Worm (Caenorhabditis elegans) whole organism, L4 larva: ENCODE results near the gene F17E9.2.
A peak's percentile ranks its signal among the peaks of the same experiment; 100 is the strongest.

Experiments
- D1046.2 ChIP-seq: fragments of 200-800 bp; sonication (Bioruptor generic); IDR thresholded peaks from 2 replicates; pipeline ENCODE4 v1.3.6; 2022; ENCODE audit warnings: missing genetic modification characterization, missing compliant biosample characterization
- F26F4.8 ChIP-seq: fragments of 200-800 bp; sonication (Bioruptor generic); conservative IDR thresholded peaks from 2 replicates; pipeline ENCODE4 v1.3.6; 2022; ENCODE audit warnings: missing genetic modification characterization, missing compliant biosample characterization
- F37D6.2 ChIP-seq: sonication (generic microtip); optimal IDR thresholded peaks from 2 replicates; lab custom pipeline; 2016; ENCODE audit warnings: mild to moderate bottlenecking, missing genetic modification characterization, missing compliant biosample characterization
- T26A8.4 ChIP-seq: fragments of 200-800 bp; sonication (Bioruptor generic); IDR thresholded peaks from 2 replicates; pipeline ENCODE4 v1.3.6; 2022; ENCODE audit warnings: missing genetic modification characterization, missing compliant biosample characterization
- Y105C5A.15 ChIP-seq: fragments of 200-800 bp; sonication (Bioruptor generic); IDR thresholded peaks from 2 replicates; pipeline ENCODE4 v1.3.6; 2022; ENCODE audit warnings: missing genetic modification characterization, missing compliant biosample characterization
- Y75B8A.6 ChIP-seq: fragments of 200-800 bp; sonication (Bioruptor generic); IDR thresholded peaks from 2 replicates; pipeline ENCODE4 v1.3.6; 2022; ENCODE audit warnings: missing genetic modification reagents, missing genetic modification characterization, missing compliant biosample characterization
- ceh-20 ChIP-seq: fragments of 200-800 bp; sonication (Bioruptor generic); IDR thresholded peaks from 2 replicates; pipeline ENCODE4 v1.3.6; 2022; ENCODE audit warnings: missing genetic modification reagents, missing genetic modification characterization, missing compliant biosample characterization
- ceh-44 ChIP-seq: fragments of 200-800 bp; sonication (Bioruptor generic); IDR thresholded peaks from 2 replicates; pipeline ENCODE4 v1.3.6; 2022; ENCODE audit warnings: missing genetic modification reagents, missing genetic modification characterization, missing compliant biosample characterization
- cey-2 ChIP-seq: sonication (generic microtip); optimal IDR thresholded peaks from 3 replicates; lab custom pipeline; 2017; ENCODE audit warnings: missing genetic modification characterization, mild to moderate bottlenecking, missing compliant biosample characterization, antibody characterized with exemption, borderline replicate concordance; ENCODE audit not compliant: insufficient read depth
- daf-16 ChIP-seq, 3 experiments: sonication (generic microtip); optimal IDR thresholded peaks; 2 replicates each; lab custom pipeline; 2016 to 2017; ENCODE audit warnings: missing genetic modification characterization in 3 of 3, missing genetic modification reagents in 3 of 3, mild to moderate bottlenecking in 2 of 3, missing compliant biosample characterization in 2 of 3, missing biosample characterization in 1 of 3, moderate library complexity in 1 of 3
- dve-1 ChIP-seq: sonication (generic microtip); optimal IDR thresholded peaks from 2 replicates; lab custom pipeline; 2017; ENCODE audit warnings: antibody characterized with exemption, mild to moderate bottlenecking, missing genetic modification characterization, missing compliant biosample characterization; ENCODE audit not compliant: insufficient read depth
- gei-8 ChIP-seq: fragments of 200-800 bp; sonication (Bioruptor generic); optimal IDR thresholded peaks from 2 replicates; lab custom pipeline; 2018; ENCODE audit warnings: mild to moderate bottlenecking, missing genetic modification characterization, missing compliant biosample characterization
- hif-1 ChIP-seq, 2 experiments: sonication (generic microtip); optimal IDR thresholded peaks; 2 replicates each; lab custom pipeline; 2016 to 2017; ENCODE audit warnings: missing compliant biosample characterization in 2 of 2, missing genetic modification characterization in 2 of 2, missing genetic modification reagents in 2 of 2, missing genotype in 2 of 2, mild to moderate bottlenecking in 1 of 2
- hmg-1.1 ChIP-seq: fragments of 200-800 bp; sonication (Bioruptor generic); IDR thresholded peaks from 2 replicates; pipeline ENCODE4 v1.3.6; 2022; ENCODE audit warnings: missing genetic modification reagents, missing genetic modification characterization, missing compliant biosample characterization
- lin-1 ChIP-seq: fragments of 200-800 bp; sonication (Bioruptor generic); IDR thresholded peaks from 2 replicates; pipeline ENCODE4 v1.3.6; 2022; ENCODE audit warnings: missing genetic modification reagents, missing genetic modification characterization, missing compliant biosample characterization
- lin-15B ChIP-seq: fragments of 150-350 bp; sonication (generic microtip); optimal IDR thresholded peaks from 3 replicates; lab custom pipeline; 2014; ENCODE audit warnings: missing biosample characterization, missing genetic modification characterization
- mep-1 ChIP-seq: fragments of 150-350 bp; sonication (generic microtip); optimal IDR thresholded peaks from 3 replicates; lab custom pipeline; 2014; ENCODE audit warnings: missing biosample characterization, missing genetic modification characterization
- mes-2 ChIP-seq: sonication (generic microtip); optimal IDR thresholded peaks from 2 replicates; lab custom pipeline; 2016; ENCODE audit warnings: missing genotype, mild to moderate bottlenecking, missing genetic modification characterization, missing compliant biosample characterization; ENCODE audit not compliant: poor library complexity, severe bottlenecking
- nhr-11 ChIP-seq: fragments of 150-350 bp; optimal IDR thresholded peaks from 2 replicates; lab custom pipeline; 2014; ENCODE audit warnings: missing biosample characterization, missing genetic modification characterization
- nhr-28 ChIP-seq: fragments of 150-350 bp; optimal IDR thresholded peaks from 2 replicates; lab custom pipeline; 2014; ENCODE audit warnings: missing biosample characterization, missing genetic modification characterization
- nhr-77 ChIP-seq: fragments of 150-350 bp; optimal IDR thresholded peaks from 2 replicates; lab custom pipeline; 2014; ENCODE audit warnings: missing biosample characterization, missing genetic modification characterization
- snpc-1.2 ChIP-seq: fragments of 200-800 bp; sonication (Bioruptor generic); IDR thresholded peaks from 2 replicates; pipeline ENCODE4 v1.3.6; 2022; ENCODE audit warnings: missing genetic modification reagents, missing genetic modification characterization, missing compliant biosample characterization
- snpc-4 ChIP-seq: fragments of 150-350 bp; optimal IDR thresholded peaks from 2 replicates; lab custom pipeline; 2014; ENCODE audit warnings: missing biosample characterization, missing genetic modification characterization
- spr-1 ChIP-seq: sonication (generic microtip); optimal IDR thresholded peaks from 2 replicates; lab custom pipeline; 2016; ENCODE audit warnings: mild to moderate bottlenecking, missing genetic modification characterization, missing compliant biosample characterization
- unc-130 ChIP-seq: sonication (generic microtip); optimal IDR thresholded peaks from 2 replicates; lab custom pipeline; 2016; ENCODE audit warnings: missing genetic modification reagents, missing genetic modification characterization, missing compliant biosample characterization
- unc-62 ChIP-seq, 3 experiments: fragments of 150-350 bp in 1 of 3; sonication (generic microtip); optimal IDR thresholded peaks in 2 of 3; peaks in 1 of 3; 1 replicate in 1 of 3; 2 replicates in 2 of 3; lab custom pipeline; 2014 to 2017; ENCODE audit warnings: missing biosample characterization in 3 of 3, missing genetic modification characterization in 3 of 3, missing genetic modification reagents in 3 of 3, missing genotype in 1 of 3
- zfp-3 ChIP-seq: fragments of 200-800 bp; sonication (Bioruptor generic); conservative IDR thresholded peaks from 2 replicates; pipeline ENCODE4 v1.3.6; 2022; ENCODE audit warnings: missing genetic modification reagents, missing genetic modification characterization, missing compliant biosample characterization

Gene F17E9.2

ce11 chrIV:8333988-8334863 lies 21.5 kb upstream of the F17E9.2 start, which contains the start of gene his-32 (continued):
- TF ChIP-seq ceh-44: no peak
- no peak for TF ChIP-seq ceh-20 (GFP tag; lab: Robert Waterston, UW)
- no peak for TF ChIP-seq snpc-1.2 (GFP tag; lab: Robert Waterston, UW)
- no peak for TF ChIP-seq snpc-4
- TF ChIP-seq mep-1: peak; percentile 91
- TF ChIP-seq daf-16 (GFP tag; optimal IDR thresholded peaks at IDR 0.05; lab: Kevin White, UChicago): no peak
- TF ChIP-seq daf-16 (tag; optimal IDR thresholded peaks at IDR 0.05; lab: Kevin White, UChicago): no peak
- TF ChIP-seq zfp-3: no peak
- TF ChIP-seq mes-2 (tag; lab: Kevin White, UChicago): no peak
- TF ChIP-seq lin-1 (GFP tag; lab: Robert Waterston, UW): no peak
- TF ChIP-seq Y105C5A.15 (GFP tag; lab: Robert Waterston, UW): no peak
- TF ChIP-seq, all 104 proteins: peak for 9

ce11 chrIV:8339636-8340035 lies 16.1 kb upstream of the F17E9.2 start, which contains the start of gene lgc-6:
TSS of gene lgc-6 (plus strand) at chrIV:8339936.
- no peak for TF ChIP-seq F37D6.2 (tag; lab: Kevin White, UChicago)
- TF ChIP-seq D1046.2 (GFP tag; lab: Robert Waterston, UW): no peak
- TF ChIP-seq, all 104 proteins: peak for 0

ce11 chrIV:8342385-8342784 lies 13.3 kb upstream of the F17E9.2 start, which contains the start of gene lgc-5:
TSS of gene lgc-5 (plus strand) at chrIV:8342685.
- TF ChIP-seq unc-62 (GFP tag; optimal IDR thresholded peaks at IDR 0.05 in 1 of 2; lab: Kevin White, UChicago) (no peak), unc-62 (tag; optimal IDR thresholded peaks at IDR 0.05; lab: Kevin White, UChicago) (no peak), Y105C5A.15 (GFP tag; lab: Robert Waterston, UW) (no peak), F26F4.8 (GFP tag; lab: Robert Waterston, UW) (no peak), gei-8 (GFP tag; lab: Kevin White, UChicago) (no peak), T26A8.4 (GFP tag; lab: Robert Waterston, UW) (no peak), nhr-77 (tag; lab: Kevin White, UChicago) (no peak), cey-2 (tag; lab: Kevin White, UChicago) (no peak), lin-15B (tag; lab: Kevin White, UChicago) (no peak), snpc-1.2 (GFP tag; lab: Robert Waterston, UW) (no peak), nhr-28 (tag; lab: Kevin White, UChicago) (no peak), Y75B8A.6 (GFP tag; lab: Robert Waterston, UW) (no peak), dve-1 (tag; lab: Kevin White, UChicago) (no peak), unc-130 (GFP tag; lab: Kevin White, UChicago) (no peak), ceh-44 (no peak), hmg-1.1 (GFP tag; lab: Robert Waterston, UW) (no peak)

ce11 chrIV:8345518-8345917 lies 10.2 kb upstream of the F17E9.2 start, which contains the start of gene F17E9.5:
TSS of gene F17E9.5 (plus strand) at chrIV:8345818.
- no peak for TF ChIP-seq spr-1
- TF ChIP-seq daf-16 (GFP tag; optimal IDR thresholded peaks at IDR 0.05; lab: Kevin White, UChicago): no peak
- no peak for TF ChIP-seq daf-16 (tag; optimal IDR thresholded peaks at IDR 0.05; lab: Kevin White, UChicago)
- no peak for TF ChIP-seq nhr-11 (tag; lab: Kevin White, UChicago)
- no peak for TF ChIP-seq lin-15B (tag; lab: Kevin White, UChicago)
- TF ChIP-seq unc-62 (GFP tag; optimal IDR thresholded peaks at IDR 0.05 in 1 of 2; lab: Kevin White, UChicago): peak in 1 of 2 experiments; percentile 34
- no peak for TF ChIP-seq unc-62 (tag; optimal IDR thresholded peaks at IDR 0.05; lab: Kevin White, UChicago)
- TF ChIP-seq T26A8.4 (GFP tag; lab: Robert Waterston, UW): no peak
- TF ChIP-seq, all 104 proteins: peak for 1

- no peak for TF ChIP-seq unc-62 (GFP tag; optimal IDR thresholded peaks at IDR 0.05 in 1 of 2; lab: Kevin White, UChicago)
- no peak for TF ChIP-seq unc-62 (tag; optimal IDR thresholded peaks at IDR 0.05; lab: Kevin White, UChicago)
- no peak for TF ChIP-seq hif-1 (tag; optimal IDR thresholded peaks at IDR 0.05; lab: Kevin White, UChicago)
Observed at ce11 chrIV:8347051-8347450, 8.6 kb upstream of the F17E9.2 start, which contains the start of the genes F17E9.18 and F17E9.15. TSS of gene F17E9.18 (minus strand) at chrIV:8347151. TSS of gene F17E9.15 (plus strand) at chrIV:8347418.
